Fruit fly (Drosophila melanogaster): ENCODE data around the gene CG46394.

DNA sequence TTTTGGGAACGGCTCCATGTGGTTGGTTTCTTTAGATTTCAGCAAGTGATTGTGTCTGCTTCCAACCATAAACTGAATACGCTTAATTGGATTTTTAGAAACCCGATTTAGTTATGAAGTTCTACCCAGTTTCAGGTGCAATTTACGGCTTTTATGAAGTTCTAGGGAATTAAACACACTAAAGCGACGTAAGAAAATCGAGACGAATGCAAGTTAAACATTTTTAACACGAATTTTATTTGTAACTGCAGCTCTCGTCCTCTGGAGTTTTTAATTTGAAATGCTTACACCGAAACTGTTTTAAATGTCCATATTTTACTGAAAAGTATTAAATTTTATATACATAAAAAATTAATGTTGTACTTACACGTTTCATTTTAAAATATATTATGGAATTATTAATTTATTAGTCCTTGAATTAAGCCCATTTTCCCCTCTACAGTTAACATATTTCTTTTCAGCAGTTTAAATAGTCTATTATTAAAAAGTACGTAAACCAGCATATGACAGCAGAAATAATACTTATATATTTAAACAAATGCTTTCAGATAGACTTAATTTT lies 36.1 kb upstream of the CG46394 start, which contains the start of the genes CG46412 and CG33267:
- TF ChIP-seq Ssrp (tag; optimal IDR thresholded peaks at IDR 0.05) (no peak), ttk (GFP tag; IDR thresholded peaks at IDR 0.05) (no peak)

Data from whole organism, embryonic.